Worm (Caenorhabditis elegans) whole organism, L4 larva: Measurements from ENCODE around the gene try-5.

ENCODE experiments used
- aha-1 ChIP-seq: fragments of 150-350 bp; peaks from one replicate; lab custom pipeline; 2014; ENCODE audit warnings: missing biosample characterization, missing genetic modification characterization
- lin-13 ChIP-seq: fragments of 150-350 bp; optimal IDR thresholded peaks from 2 replicates; lab custom pipeline; 2014; ENCODE audit warnings: missing biosample characterization, missing genetic modification reagents, missing genetic modification characterization
- lir-3 ChIP-seq: sonication (generic microtip); optimal IDR thresholded peaks from 2 replicates; lab custom pipeline; 2016; ENCODE audit warnings: mild to moderate bottlenecking, missing genetic modification characterization, missing compliant biosample characterization
- mes-2 ChIP-seq: sonication (generic microtip); optimal IDR thresholded peaks from 2 replicates; lab custom pipeline; 2016; ENCODE audit warnings: missing genotype, mild to moderate bottlenecking, missing genetic modification characterization, missing compliant biosample characterization; ENCODE audit not compliant: poor library complexity, severe bottlenecking
- mxl-3 ChIP-seq: fragments of 200-800 bp; sonication (Bioruptor generic); optimal IDR thresholded peaks from 2 replicates; lab custom pipeline; 2018; ENCODE audit warnings: mild to moderate bottlenecking, missing genetic modification characterization, missing compliant biosample characterization
- snpc-4 ChIP-seq: fragments of 150-350 bp; optimal IDR thresholded peaks from 2 replicates; lab custom pipeline; 2014; ENCODE audit warnings: missing biosample characterization, missing genetic modification characterization
- spr-3 ChIP-seq: fragments of 200-800 bp; sonication (Bioruptor generic); optimal IDR thresholded peaks from 2 replicates; lab custom pipeline; 2018; ENCODE audit warnings: mild to moderate bottlenecking, missing genetic modification characterization, missing compliant biosample characterization
- unc-130 ChIP-seq: sonication (generic microtip); optimal IDR thresholded peaks from 2 replicates; lab custom pipeline; 2016; ENCODE audit warnings: missing genetic modification reagents, missing genetic modification characterization, missing compliant biosample characterization
- zip-11 ChIP-seq: fragments of 200-800 bp; sonication (Bioruptor generic); IDR thresholded peaks from 2 replicates; pipeline ENCODE4 v1.3.6; 2022; ENCODE audit warnings: missing genetic modification characterization, missing compliant biosample characterization

The try-5 gene

DNA sequence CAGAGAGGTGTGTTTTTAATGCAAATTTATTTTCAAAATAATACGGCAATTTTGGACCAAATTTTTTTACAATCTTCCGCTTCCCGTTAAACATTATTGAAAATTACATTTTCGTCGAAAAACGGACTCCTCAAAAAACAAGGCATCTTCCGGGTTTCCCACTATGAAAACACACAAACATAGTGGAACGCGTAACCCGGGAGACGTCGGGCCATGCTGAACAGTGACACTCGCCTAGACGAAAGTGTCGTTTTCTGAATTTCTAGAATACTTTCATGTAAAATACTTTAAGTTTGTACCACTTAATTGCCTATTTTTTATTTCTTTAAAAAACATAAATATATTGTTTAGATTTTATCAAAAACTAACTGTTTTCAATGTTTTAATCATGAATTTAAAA lies 45.1 kb downstream of the try-5 start:
- no peak for TF ChIP-seq unc-130 (GFP tag; lab: Kevin White, UChicago)
- no peak for TF ChIP-seq zip-11
- no peak for TF ChIP-seq lir-3 (tag; lab: Kevin White, UChicago)
- TF ChIP-seq snpc-4 (tag; lab: Kevin White, UChicago) = peak; percentile 78
- TF ChIP-seq aha-1 (tag; lab: Kevin White, UChicago) = no peak
- TF ChIP-seq mes-2 (tag; lab: Kevin White, UChicago) = no peak

DNA sequence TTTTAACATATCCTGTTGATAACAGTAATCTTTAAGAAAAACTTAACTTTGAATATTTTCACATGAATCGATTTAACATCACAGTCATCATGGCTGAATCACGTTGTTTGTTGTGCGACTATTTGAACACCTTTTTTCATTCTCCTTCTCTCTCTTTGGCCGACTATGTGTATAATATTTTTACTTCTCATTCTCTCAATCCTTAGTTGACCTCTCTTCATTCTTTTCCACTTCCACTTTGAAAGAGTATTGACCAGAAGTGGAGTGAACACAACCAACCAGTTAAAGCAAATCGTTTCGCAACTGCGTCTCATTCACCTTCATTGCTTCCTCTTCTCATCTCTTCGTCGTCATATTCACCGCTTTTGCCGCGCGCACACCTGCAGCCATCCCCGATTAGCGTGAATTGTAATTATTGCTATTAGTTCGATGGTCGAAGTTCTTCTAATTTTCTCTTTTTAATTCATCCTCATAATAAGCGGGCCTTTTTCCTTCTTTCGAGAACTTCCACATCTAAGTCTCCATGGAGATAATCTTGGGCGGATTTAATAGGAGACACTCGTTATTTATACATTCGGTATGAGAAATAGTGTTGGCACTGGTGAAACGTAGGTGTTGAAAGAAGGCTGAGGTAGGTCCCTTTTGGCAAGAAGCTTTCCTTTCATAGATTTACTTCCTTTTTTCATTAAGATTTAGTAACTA lies 48.2 kb downstream of the try-5 start:
- TF ChIP-seq spr-3 (GFP tag; lab: Kevin White, UChicago) (no peak), lin-13 (no peak), mxl-3 (GFP tag; lab: Kevin White, UChicago) (peak; percentile 15)
